Worm (Caenorhabditis elegans) whole organism, L1 larva: Measurements from ENCODE around the gene C05B5.11.

ENCODE experiments used
- C16A3.4 ChIP-seq: fragments of 150-350 bp; optimal IDR thresholded peaks from 2 replicates; lab custom pipeline; 2014; ENCODE audit warnings: missing biosample characterization, missing genetic modification characterization
- ceh-82 ChIP-seq, 3 experiments: fragments of 150-350 bp in 1 of 3; sonication (generic microtip) in 2 of 3; optimal IDR thresholded peaks; 2 replicates each; lab custom pipeline; 2014 to 2017; ENCODE audit warnings: missing biosample characterization in 3 of 3, missing genetic modification characterization in 3 of 3
- efl-1 ChIP-seq, 4 experiments: fragments of 150-350 bp; optimal IDR thresholded peaks in 3 of 4; peaks in 1 of 4; 1 replicate in 1 of 4; 2 replicates in 3 of 4; lab custom pipeline; 2014; ENCODE audit warnings: missing biosample characterization in 2 of 4, missing genetic modification characterization in 2 of 4, missing genetic modification reagents in 2 of 4
- nhr-11 ChIP-seq: fragments of 150-350 bp; optimal IDR thresholded peaks from 2 replicates; lab custom pipeline; 2014; ENCODE audit warnings: missing biosample characterization, missing genetic modification characterization
- nhr-237 ChIP-seq: fragments of 150-350 bp; optimal IDR thresholded peaks from 2 replicates; lab custom pipeline; 2014; ENCODE audit warnings: missing biosample characterization, missing genetic modification characterization
- nhr-76 ChIP-seq: sonication (generic microtip); optimal IDR thresholded peaks from 2 replicates; lab custom pipeline; 2017; ENCODE audit warnings: missing biosample characterization, missing genetic modification characterization
- pqm-1 ChIP-seq: sonication (generic microtip); optimal IDR thresholded peaks from 3 replicates; lab custom pipeline; 2017; ENCODE audit warnings: missing biosample characterization, missing genetic modification characterization
- vab-15 ChIP-seq: sonication (generic microtip); optimal IDR thresholded peaks from 2 replicates; lab custom pipeline; 2017; ENCODE audit warnings: missing genotype, mild to moderate bottlenecking, missing genetic modification characterization, missing compliant biosample characterization
- zag-1 ChIP-seq: fragments of 150-350 bp; optimal IDR thresholded peaks from 2 replicates; lab custom pipeline; 2014; ENCODE audit warnings: missing biosample characterization, missing genetic modification characterization

DNA sequence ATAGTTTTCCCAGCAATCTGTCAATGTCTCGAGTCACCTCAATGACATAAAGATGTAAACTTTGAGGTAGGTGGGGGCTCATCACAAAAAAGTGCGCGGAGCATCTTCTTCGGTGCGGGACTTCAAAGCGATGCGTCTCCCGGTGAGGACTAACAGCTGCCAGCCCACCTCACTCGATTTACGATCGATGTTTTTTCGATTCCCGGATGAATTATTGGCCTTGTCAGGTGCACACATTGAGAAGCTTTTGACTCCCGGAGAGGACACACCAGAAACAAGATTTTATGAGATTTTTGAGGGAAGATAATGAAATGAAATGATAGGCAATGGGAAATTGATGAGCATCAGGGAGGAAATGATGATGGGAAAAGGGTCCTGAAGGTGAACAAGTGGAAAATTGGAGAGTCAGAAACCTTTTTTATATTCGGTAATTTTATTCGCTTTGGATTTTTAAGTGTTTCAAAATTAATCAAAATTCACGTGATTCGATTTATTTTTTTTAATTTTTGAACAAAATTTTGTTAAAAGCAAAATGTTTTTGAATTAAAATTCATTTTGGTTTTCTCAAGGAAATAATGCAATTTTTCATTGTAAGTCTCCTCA lies 17.4 kb upstream of the C05B5.11 start, which contains the start of gene C05B5.12:
- TF ChIP-seq efl-1 (optimal IDR thresholded peaks at IDR 0.05; lab: Kevin White, UChicago) (no peak), efl-1 (GFP tag; optimal IDR thresholded peaks at IDR 0.05 in 1 of 2; lab: Kevin White, UChicago) (no peak), nhr-76 (tag; lab: Kevin White, UChicago) (no peak), C16A3.4 (tag; lab: Kevin White, UChicago) (no peak), nhr-237 (no peak), vab-15 (no peak), ceh-82 (tag; optimal IDR thresholded peaks at IDR 0.05; lab: Kevin White, UChicago) (no peak), zag-1 (tag; lab: Kevin White, UChicago) (no peak), nhr-11 (tag; lab: Kevin White, UChicago) (no peak), pqm-1 (tag; lab: Kevin White, UChicago) (no peak)
